Fruit fly (Drosophila melanogaster) whole organism, embryonic: ENCODE data around the gene Tep4.
A peak's percentile ranks its signal among the peaks of the same experiment; 100 is the strongest.

ENCODE experiments used
- Atf3 ChIP-seq: fragments of 200-800 bp; sonication (Bioruptor generic); optimal IDR thresholded peaks from 3 replicates; lab custom pipeline; 2016; ENCODE audit warnings: missing biosample characterization, missing genetic modification characterization
- Atf6 ChIP-seq: fragments of 200-800 bp; sonication (Bioruptor generic); IDR thresholded peaks from 2 replicates; pipeline ENCODE4 v1.3.6; 2022; ENCODE audit warnings: missing biosample characterization, missing genetic modification characterization
- CG10543 ChIP-seq: fragments of 200-800 bp; sonication (Bioruptor generic); optimal IDR thresholded peaks from 3 replicates; lab custom pipeline; 2017; ENCODE audit warnings: missing biosample characterization, mild to moderate bottlenecking, missing genetic modification characterization, moderate library complexity
- CG11085 ChIP-seq: fragments of 200-800 bp; sonication (Bioruptor generic); IDR thresholded peaks from 2 replicates; pipeline ENCODE4 v1.3.6; 2022; ENCODE audit warnings: missing biosample characterization, missing genetic modification characterization
- CG14014 ChIP-seq: fragments of 200-800 bp; sonication (Bioruptor generic); IDR thresholded peaks from 2 replicates; pipeline ENCODE4 v1.3.6; 2022; ENCODE audit warnings: missing biosample characterization, missing genetic modification characterization
- CG14860 ChIP-seq: fragments of 200-800 bp; sonication (Bioruptor generic); IDR thresholded peaks from 3 replicates; pipeline ENCODE4 v1.3.6; 2022; ENCODE audit warnings: missing biosample characterization, missing genetic modification characterization; ENCODE audit not compliant: partially characterized antibody
- CG1832 ChIP-seq: fragments of 200-800 bp; sonication (Bioruptor generic); optimal IDR thresholded peaks from 2 replicates; lab custom pipeline; 2017; ENCODE audit warnings: missing biosample characterization, mild to moderate bottlenecking, missing genetic modification characterization, inconsistent platforms
- CG6272 ChIP-seq: fragments of 200-800 bp; sonication (Bioruptor generic); IDR thresholded peaks from 2 replicates; pipeline ENCODE4 v1.3.6; 2022; ENCODE audit warnings: missing biosample characterization, missing genetic modification characterization
- CG7987 ChIP-seq: fragments of 200-800 bp; sonication (Bioruptor generic); optimal IDR thresholded peaks from 2 replicates; lab custom pipeline; 2018; ENCODE audit warnings: missing biosample characterization, mild to moderate bottlenecking, missing genetic modification characterization, moderate library complexity
- CG8944 ChIP-seq: fragments of 200-800 bp; sonication (Bioruptor generic); optimal IDR thresholded peaks from 3 replicates; lab custom pipeline; 2016; ENCODE audit warnings: missing biosample characterization, missing genetic modification characterization
- CHES-1-like ChIP-seq: fragments of 200-800 bp; sonication (Bioruptor generic); optimal IDR thresholded peaks from 2 replicates; lab custom pipeline; 2016; ENCODE audit warnings: missing biosample characterization, missing genetic modification characterization
- ERR ChIP-seq: fragments of 200-800 bp; sonication (Bioruptor generic); optimal IDR thresholded peaks from 2 replicates; lab custom pipeline; 2016; ENCODE audit warnings: missing biosample characterization, missing genetic modification characterization
- Ets65A ChIP-seq: fragments of 200-800 bp; sonication (Bioruptor generic); peaks from one replicate; lab custom pipeline; 2016; ENCODE audit warnings: missing biosample characterization, missing genetic modification characterization
- Ets97D ChIP-seq: fragments of 200-800 bp; sonication (Bioruptor generic); optimal IDR thresholded peaks from 3 replicates; lab custom pipeline; 2016; ENCODE audit warnings: missing biosample characterization, missing genetic modification characterization
- Gsc ChIP-seq: fragments of 200-800 bp; sonication (Bioruptor generic); IDR thresholded peaks from 2 replicates; pipeline ENCODE4 v1.3.6; 2022; ENCODE audit warnings: missing biosample characterization, missing genetic modification characterization
- Lpt ChIP-seq: fragments of >200 bp; optimal IDR thresholded peaks from 2 replicates; lab custom pipeline; 2018; ENCODE audit warnings: missing biosample characterization, missing genetic modification characterization
- Med ChIP-seq: fragments of 200-800 bp; sonication (Bioruptor generic); peaks from one replicate; lab custom pipeline; 2016; ENCODE audit warnings: missing biosample characterization, missing genetic modification characterization, mild to moderate bottlenecking, inconsistent platforms, moderate library complexity
- Pdp1 ChIP-seq, 2 experiments: fragments of 200-800 bp; sonication (Bioruptor generic); optimal IDR thresholded peaks; 3 replicates each; lab custom pipeline; 2016; ENCODE audit warnings: missing biosample characterization in 2 of 2, missing genetic modification characterization in 2 of 2, mild to moderate bottlenecking in 1 of 2, moderate library complexity in 1 of 2
- Side ChIP-seq: fragments of 200-800 bp; sonication (Bioruptor generic); optimal IDR thresholded peaks from 2 replicates; lab custom pipeline; 2016; ENCODE audit warnings: missing biosample characterization, missing genetic modification characterization
- Sry-δ ChIP-seq: fragments of 200-800 bp; sonication (Bioruptor generic); optimal IDR thresholded peaks from 2 replicates; lab custom pipeline; 2016; ENCODE audit warnings: missing biosample characterization, missing genetic modification characterization
- bbx ChIP-seq: fragments of 200-800 bp; sonication (Bioruptor generic); IDR thresholded peaks from 2 replicates; pipeline ENCODE4 v1.3.6; 2022; ENCODE audit warnings: missing biosample characterization, missing genetic modification characterization; ENCODE audit not compliant: partially characterized antibody
- crp ChIP-seq, 2 experiments: fragments of 200-800 bp; sonication (Bioruptor generic); optimal IDR thresholded peaks; 2 replicates in 1 of 2; 3 replicates in 1 of 2; lab custom pipeline; 2017; ENCODE audit warnings: missing biosample characterization in 2 of 2, missing genetic modification characterization in 2 of 2, mild to moderate bottlenecking in 1 of 2, moderate library complexity in 1 of 2
- dan ChIP-seq: fragments of 200-800 bp; sonication (Bioruptor generic); IDR thresholded peaks from 2 replicates; pipeline ENCODE4 v1.3.6; 2022; ENCODE audit warnings: missing biosample characterization, missing genetic modification characterization
- ewg ChIP-seq: fragments of 200-800 bp; sonication (Bioruptor generic); optimal IDR thresholded peaks from 3 replicates; lab custom pipeline; 2017; ENCODE audit warnings: mild to moderate bottlenecking, missing biosample characterization, missing genetic modification reagents, missing genetic modification characterization
- gro ChIP-seq: fragments of 200-800 bp; sonication (Bioruptor generic); optimal IDR thresholded peaks from 2 replicates; lab custom pipeline; 2016; ENCODE audit warnings: missing biosample characterization, missing genetic modification characterization
- ind ChIP-seq: fragments of 200-800 bp; sonication (Bioruptor generic); optimal IDR thresholded peaks from 3 replicates; lab custom pipeline; 2016; ENCODE audit warnings: missing biosample characterization, missing genetic modification characterization
- ken ChIP-seq: fragments of 200-800 bp; sonication (Bioruptor generic); IDR thresholded peaks from 3 replicates; pipeline ENCODE4 v1.3.6; 2022; ENCODE audit warnings: missing biosample characterization, missing genetic modification characterization
- nerfin-1 ChIP-seq: fragments of 200-800 bp; sonication (Bioruptor generic); optimal IDR thresholded peaks from 3 replicates; lab custom pipeline; 2019; ENCODE audit warnings: missing biosample characterization, mild to moderate bottlenecking, missing genetic modification characterization, moderate library complexity
- p53 ChIP-seq: fragments of 200-800 bp; sonication (Bioruptor generic); optimal IDR thresholded peaks from 2 replicates; lab custom pipeline; 2016; ENCODE audit warnings: missing biosample characterization, missing genetic modification characterization
- salm ChIP-seq: fragments of 200-800 bp; sonication (Bioruptor generic); optimal IDR thresholded peaks from 2 replicates; lab custom pipeline; 2018; ENCODE audit warnings: missing biosample characterization, mild to moderate bottlenecking, missing genetic modification characterization
- seq ChIP-seq: fragments of 200-800 bp; sonication (Bioruptor generic); IDR thresholded peaks from 2 replicates; pipeline ENCODE4 v1.3.6; 2022; ENCODE audit warnings: missing biosample characterization, missing genetic modification characterization
- sna ChIP-seq: fragments of 200-800 bp; sonication (Bioruptor generic); IDR thresholded peaks from 2 replicates; pipeline ENCODE4 v1.3.6; 2022; ENCODE audit warnings: missing biosample characterization, missing genetic modification characterization; ENCODE audit not compliant: partially characterized antibody
- sqz ChIP-seq: fragments of 200-800 bp; sonication (Bioruptor generic); optimal IDR thresholded peaks from 3 replicates; lab custom pipeline; 2018; ENCODE audit warnings: missing biosample characterization, mild to moderate bottlenecking, missing genetic modification characterization
- stwl ChIP-seq: fragments of 200-800 bp; sonication (Bioruptor generic); optimal IDR thresholded peaks from 3 replicates; lab custom pipeline; 2018; ENCODE audit warnings: missing biosample characterization, mild to moderate bottlenecking, missing genetic modification characterization, moderate library complexity
- tna ChIP-seq: fragments of 200-800 bp; sonication (Bioruptor generic); IDR thresholded peaks from 2 replicates; pipeline ENCODE4 v1.3.6; 2022; ENCODE audit warnings: missing biosample characterization, missing genetic modification characterization; ENCODE audit not compliant: partially characterized antibody
- wek ChIP-seq: fragments of 200-800 bp; sonication (Bioruptor generic); optimal IDR thresholded peaks from 3 replicates; lab custom pipeline; 2018; ENCODE audit warnings: missing biosample characterization, mild to moderate bottlenecking, missing genetic modification characterization, moderate library complexity
- zen2 ChIP-seq: fragments of 200-800 bp; sonication (Bioruptor generic); IDR thresholded peaks from 3 replicates; pipeline ENCODE4 v1.3.6; 2022; ENCODE audit warnings: missing biosample characterization, missing genetic modification characterization; ENCODE audit not compliant: partially characterized antibody
- zfh2 ChIP-seq: fragments of 200-800 bp; sonication (Bioruptor generic); optimal IDR thresholded peaks from 2 replicates; lab custom pipeline; 2016; ENCODE audit warnings: missing biosample characterization, missing genetic modification characterization

Gene Tep4

dm6 chr2L:19508361-19508918 lies 39.9 kb upstream of the Tep4 start, which contains the start of gene cyst (continued):
- TF ChIP-seq Sry-δ (GFP tag; lab: Kevin White, UChicago) (peak; percentile 93), Ets97D (GFP tag; lab: Kevin White, UChicago) (peak; percentile 90), Lpt (GFP tag; lab: Kevin White, UChicago) (no peak), gro (GFP tag; lab: Kevin White, UChicago) (no peak), CG8944 (GFP tag; lab: Kevin White, UChicago) (peak; percentile 3), CG14014 (GFP tag; lab: Robert Waterston, UW) (no peak), CHES-1-like (peak; percentile 69), salm (tag; lab: Kevin White, UChicago) (no peak), zfh2 (GFP tag; lab: Kevin White, UChicago) (peak; percentile 62), tna (GFP tag; lab: Robert Waterston, UW) (peak; percentile 94), stwl (peak; percentile 90), ERR (GFP tag; lab: Kevin White, UChicago) (peak; percentile 23), nerfin-1 (tag; lab: Kevin White, UChicago) (peak; percentile 64), Gsc (GFP tag; lab: Robert Waterston, UW) (no peak), bbx (GFP tag; lab: Robert Waterston, UW) (peak; percentile 98), zen2 (GFP tag; lab: Robert Waterston, UW) (peak; percentile 96), CG14860 (peak; percentile 96), ken (GFP tag; lab: Robert Waterston, UW) (peak; percentile 50; the same call in 1 of the 3 replicates), ind (GFP tag; lab: Kevin White, UChicago) (peak; percentile 28), CG6272 (GFP tag; lab: Robert Waterston, UW) (peak; percentile 40; the same call in 1 of the 2 replicates), CG1832 (GFP tag; lab: Kevin White, UChicago) (no peak), sna (GFP tag; lab: Robert Waterston, UW) (peak; percentile 95), Atf6 (GFP tag; lab: Robert Waterston, UW) (peak; percentile 32; the same call in 1 of the 2 replicates)

DNA sequence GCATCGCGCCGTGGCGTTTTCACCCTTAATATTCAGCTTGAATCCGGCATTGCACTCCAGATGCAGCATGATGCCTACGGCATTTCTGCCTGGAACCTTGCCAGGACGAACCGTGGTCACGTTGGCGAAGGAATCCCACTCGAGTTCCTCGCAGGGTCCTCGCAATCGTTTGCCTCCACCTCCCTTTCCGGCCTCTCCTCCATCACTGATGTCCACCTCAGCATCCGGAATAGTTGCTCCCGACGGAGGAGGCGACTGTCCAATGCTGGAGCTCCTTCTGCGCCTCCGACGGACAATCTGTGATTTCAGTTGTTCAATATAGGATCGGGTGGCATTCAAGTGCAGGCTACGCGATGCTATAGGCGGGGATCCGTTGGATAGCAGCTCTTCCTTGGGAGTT lies 36.1 kb upstream of the Tep4 start:
- no peak for TF ChIP-seq wek (GFP tag; lab: Kevin White, UChicago)
- TF ChIP-seq Ets65A (GFP tag; lab: Kevin White, UChicago), result peak; percentile 91
- no peak for TF ChIP-seq Atf3 (GFP tag; lab: Kevin White, UChicago)
- no peak for TF ChIP-seq CG11085

DNA sequence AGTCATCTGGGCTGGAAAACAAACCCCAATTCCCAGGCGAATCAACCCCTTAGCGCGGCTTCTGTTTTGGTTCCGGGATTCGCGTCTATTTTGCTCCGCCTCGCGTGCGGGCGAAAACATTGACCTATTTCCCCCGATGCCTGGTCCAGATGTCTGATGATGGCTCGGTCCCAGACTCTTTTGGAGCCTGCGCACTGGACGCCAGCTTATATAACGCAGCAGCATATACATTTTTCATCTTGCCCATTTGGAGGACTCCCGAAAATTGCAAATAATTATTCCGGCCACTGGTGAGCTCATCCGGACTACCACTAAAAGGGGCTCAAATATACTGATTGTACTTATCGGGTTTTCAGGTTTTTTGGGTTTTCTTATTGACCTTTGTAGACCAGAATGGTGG lies 32.2 kb upstream of the Tep4 start:
- TF ChIP-seq Med (GFP tag; lab: Kevin White, UChicago), result peak; percentile 53
- TF ChIP-seq p53 (GFP tag; lab: Kevin White, UChicago), result no peak
- TF ChIP-seq sqz (GFP tag; lab: Kevin White, UChicago), result no peak
- peak in 1 of 2 experiments; percentile 9 for TF ChIP-seq crp (GFP tag; optimal IDR thresholded peaks at IDR 0.05; lab: Kevin White, UChicago)
- no peak for TF ChIP-seq CG7987 (GFP tag; lab: Kevin White, UChicago)
- TF ChIP-seq CG10543 (GFP tag; lab: Kevin White, UChicago), result no peak
- TF ChIP-seq seq, result peak; percentile 16; the same call in 1 of the 2 replicates
- peak in 1 of 2 experiments; percentile 79 for TF ChIP-seq Pdp1 (GFP tag; optimal IDR thresholded peaks at IDR 0.05; lab: Kevin White, UChicago)
- TF ChIP-seq ewg, result peak; percentile 80
- TF ChIP-seq Side (GFP tag; lab: Kevin White, UChicago), result no peak
- no peak for TF ChIP-seq dan (GFP tag; lab: Robert Waterston, UW)
- TF ChIP-seq, all 482 proteins: peak for 5
